Fruit fly (Drosophila melanogaster): ENCODE measurements around the gene CG2150.

dm6 chr3R:31726286-31726685, 38.3 kb downstream of the CG2150 start:
- TF ChIP-seq Stat92E (GFP tag; optimal IDR thresholded peaks at IDR 0.05) (no peak), Poxn (GFP tag; IDR thresholded peaks at IDR 0.05) (no peak), Atf6 (GFP tag; IDR thresholded peaks at IDR 0.05) (no peak), luna (GFP tag; optimal IDR thresholded peaks at IDR 0.05) (no peak), hth (optimal IDR thresholded peaks at IDR 0.05) (no peak), CG1792 (GFP tag; optimal IDR thresholded peaks at IDR 0.05) (no peak)

All from whole organism, embryonic.